Fruit fly (Drosophila melanogaster) whole organism, pupa: ENCODE data around the gene Ir64a.

Experiments used
- CG10348 ChIP-seq: fragments of 200-800 bp; sonication (Bioruptor generic); IDR thresholded peaks from 2 replicates; pipeline ENCODE4 v1.3.6; 2022; ENCODE audit warnings: missing biosample characterization, missing genetic modification characterization
- CG12605 ChIP-seq: fragments of 200-800 bp; sonication (Bioruptor generic); IDR thresholded peaks from 2 replicates; pipeline ENCODE4 v1.3.6; 2022; ENCODE audit warnings: missing biosample characterization, missing genetic modification characterization
- CG13204 ChIP-seq: fragments of 200-800 bp; sonication (Bioruptor generic); optimal IDR thresholded peaks from 2 replicates; lab custom pipeline; 2018; ENCODE audit warnings: missing biosample characterization, mild to moderate bottlenecking, missing genetic modification characterization, moderate library complexity
- CG14655 ChIP-seq: fragments of 200-800 bp; sonication (Bioruptor generic); optimal IDR thresholded peaks from 3 replicates; lab custom pipeline; 2017; ENCODE audit warnings: mild to moderate bottlenecking, missing biosample characterization, missing genetic modification reagents, missing genetic modification characterization
- CG15710 ChIP-seq: fragments of 200-800 bp; sonication (Bioruptor generic); optimal IDR thresholded peaks from 2 replicates; lab custom pipeline; 2018; ENCODE audit warnings: missing biosample characterization, mild to moderate bottlenecking, missing genetic modification characterization, moderate library complexity
- CG17806 ChIP-seq: fragments of 200-800 bp; sonication (Bioruptor generic); optimal IDR thresholded peaks from 2 replicates; lab custom pipeline; 2018; ENCODE audit warnings: missing biosample characterization, mild to moderate bottlenecking, missing genetic modification characterization, moderate library complexity
- CG32121 ChIP-seq: fragments of 200-800 bp; sonication (Bioruptor generic); IDR thresholded peaks from 2 replicates; pipeline ENCODE4 v1.3.6; 2022; ENCODE audit warnings: missing biosample characterization, missing genetic modification characterization
- CG34367 ChIP-seq: fragments of 200-800 bp; sonication (Bioruptor generic); optimal IDR thresholded peaks from 2 replicates; lab custom pipeline; 2018; ENCODE audit warnings: missing biosample characterization, mild to moderate bottlenecking, missing genetic modification characterization
- CG4496 ChIP-seq: fragments of 200-800 bp; sonication (Bioruptor generic); IDR thresholded peaks from 3 replicates; pipeline ENCODE4 v1.3.6; 2022; ENCODE audit warnings: missing biosample characterization, missing genetic modification characterization
- CG8159 ChIP-seq: fragments of 200-800 bp; sonication (Bioruptor generic); optimal IDR thresholded peaks from 3 replicates; lab custom pipeline; 2018; ENCODE audit warnings: missing biosample characterization, mild to moderate bottlenecking, missing genetic modification characterization, moderate library complexity
- CG8301 ChIP-seq: fragments of 200-800 bp; sonication (Bioruptor generic); optimal IDR thresholded peaks from 2 replicates; lab custom pipeline; 2018; ENCODE audit warnings: missing biosample characterization, mild to moderate bottlenecking, missing genetic modification characterization
- CG9948 ChIP-seq: fragments of 200-800 bp; sonication (Bioruptor generic); optimal IDR thresholded peaks from 2 replicates; lab custom pipeline; 2018; ENCODE audit warnings: missing biosample characterization, mild to moderate bottlenecking, missing genetic modification characterization, moderate library complexity
- D1 ChIP-seq: fragments of 200-800 bp; sonication (Bioruptor generic); optimal IDR thresholded peaks from 2 replicates; lab custom pipeline; 2018; ENCODE audit warnings: missing biosample characterization, mild to moderate bottlenecking, missing genetic modification characterization, moderate library complexity
- EcR ChIP-seq: fragments of 200-800 bp; sonication (Bioruptor generic); optimal IDR thresholded peaks from 3 replicates; lab custom pipeline; 2019; ENCODE audit warnings: missing biosample characterization, missing genetic modification characterization, mild to moderate bottlenecking, moderate library complexity, missing genetic modification reagents
- Ets98B ChIP-seq: fragments of 200-800 bp; sonication (Bioruptor generic); IDR thresholded peaks from 2 replicates; pipeline ENCODE4 v1.3.6; 2022; ENCODE audit warnings: missing biosample characterization, missing genetic modification characterization
- Pif1A ChIP-seq: fragments of 200-800 bp; sonication (Bioruptor generic); optimal IDR thresholded peaks from 3 replicates; lab custom pipeline; 2016; ENCODE audit warnings: missing biosample characterization, missing genetic modification characterization
- Pif1B ChIP-seq: fragments of 200-800 bp; sonication (Bioruptor generic); optimal IDR thresholded peaks from 3 replicates; lab custom pipeline; 2016; ENCODE audit warnings: missing biosample characterization, missing genetic modification characterization
- Snoo ChIP-seq: fragments of 200-800 bp; sonication (Bioruptor generic); optimal IDR thresholded peaks from 3 replicates; lab custom pipeline; 2017; ENCODE audit warnings: missing biosample characterization, mild to moderate bottlenecking, missing genetic modification characterization, inconsistent platforms
- fd96Ca ChIP-seq: fragments of 200-800 bp; sonication (Bioruptor generic); IDR thresholded peaks from 3 replicates; pipeline ENCODE4 v1.3.6; 2022; ENCODE audit warnings: missing biosample characterization, missing genetic modification characterization
- gl ChIP-seq: fragments of 200-800 bp; sonication (Bioruptor generic); optimal IDR thresholded peaks from 2 replicates; lab custom pipeline; 2018; ENCODE audit warnings: missing biosample characterization, mild to moderate bottlenecking, missing genetic modification characterization
- rn ChIP-seq: fragments of 200-800 bp; sonication (Bioruptor generic); IDR thresholded peaks from 2 replicates; pipeline ENCODE4 v1.3.6; 2022; ENCODE audit warnings: missing biosample characterization, missing genetic modification characterization

Ir64a gene

DNA sequence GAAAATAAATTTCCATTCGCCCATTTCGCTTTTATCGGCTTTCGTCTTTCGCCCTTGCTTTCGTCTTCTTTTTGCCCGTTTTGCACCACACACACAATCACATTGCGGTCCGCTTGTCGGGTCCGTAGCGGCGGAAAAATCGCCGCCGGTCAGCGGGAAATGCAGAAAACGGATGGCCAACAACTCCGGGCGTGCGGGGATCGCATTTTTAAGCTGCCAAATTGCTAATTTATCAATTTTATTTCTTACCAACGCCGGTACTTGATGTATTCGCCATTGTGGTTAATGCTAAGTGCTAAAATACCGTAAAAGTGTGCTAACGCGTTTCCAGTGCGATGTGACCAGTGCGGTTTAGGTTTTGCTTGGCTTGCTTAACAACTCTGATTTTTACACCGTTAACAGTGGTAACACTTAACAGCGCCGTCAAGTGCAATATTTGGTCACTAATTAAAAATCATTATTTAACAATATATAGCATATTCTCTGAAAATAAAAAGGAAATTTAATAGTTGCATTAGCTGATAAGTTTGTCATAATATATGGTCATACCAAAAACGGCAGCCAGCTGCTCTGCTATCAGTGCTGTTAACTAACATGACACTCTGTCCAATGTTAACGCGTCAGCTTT, 16.6 kb downstream of the Ir64a start, which contains the start of the genes Uev1A and Membrin:
TSS of gene Uev1A (minus strand) at position 346 of the 628 bp plus-strand sequence.
TSS of gene Membrin (plus strand) at position 576 of the 628 bp plus-strand sequence.
- no peak for TF ChIP-seq CG12605
- no peak for TF ChIP-seq CG14655 (GFP tag; lab: Kevin White, UChicago)
- no peak for TF ChIP-seq D1 (tag; lab: Kevin White, UChicago)
- no peak for TF ChIP-seq Ets98B (GFP tag; lab: Robert Waterston, UW)
- TF ChIP-seq CG34367 (tag; lab: Kevin White, UChicago): no peak
- no peak for TF ChIP-seq CG32121
- TF ChIP-seq fd96Ca: no peak
- no peak for TF ChIP-seq CG17806 (tag; lab: Kevin White, UChicago)
- TF ChIP-seq CG8159 (tag; lab: Kevin White, UChicago): no peak
- TF ChIP-seq Pif1B (GFP tag; lab: Kevin White, UChicago): no peak

DNA sequence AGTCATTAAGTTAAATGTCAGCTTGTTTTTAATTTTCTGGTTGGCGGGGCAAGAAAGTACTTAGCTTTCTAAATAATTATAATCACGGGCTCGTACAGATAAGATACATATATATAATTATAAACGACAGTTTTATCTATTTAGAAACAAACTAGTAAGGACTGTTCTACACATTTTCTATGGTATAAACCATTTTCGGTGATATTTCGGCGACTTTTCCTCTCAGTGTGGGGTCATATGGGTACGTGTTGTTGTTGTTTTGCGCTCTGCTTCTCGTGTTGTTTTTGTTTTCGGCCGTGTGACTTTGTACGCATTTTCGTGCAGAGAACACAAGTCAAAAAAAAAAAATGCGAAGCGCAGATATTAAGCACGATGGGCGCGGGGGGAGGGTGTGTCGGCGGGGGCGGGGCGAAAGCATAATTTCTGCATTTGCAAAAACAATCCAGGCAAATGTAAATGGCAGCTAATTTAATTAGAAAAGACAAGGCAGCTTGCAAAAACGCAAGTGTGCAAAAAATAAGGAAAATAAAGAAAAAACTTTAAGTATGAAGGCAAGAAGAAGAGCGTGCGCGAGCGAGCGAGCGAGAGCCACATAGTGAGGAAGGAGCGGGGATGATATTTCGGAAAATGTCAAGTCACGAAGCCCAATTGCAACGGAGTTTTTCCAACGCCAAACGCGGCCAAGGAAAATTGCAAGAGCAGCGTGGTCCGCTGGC, 17.3 kb downstream of the Ir64a start:
- TF ChIP-seq CG4496 (GFP tag; lab: Robert Waterston, UW): peak; percentile 47; the same call in 2 of the 3 replicates
- peak; percentile 38 for TF ChIP-seq Snoo (tag; lab: Kevin White, UChicago)
- peak; percentile 27 for TF ChIP-seq D1 (tag; lab: Kevin White, UChicago)
- TF ChIP-seq gl (tag; lab: Kevin White, UChicago): peak; percentile 44
- TF ChIP-seq CG8301 (tag; lab: Kevin White, UChicago): no peak
- TF ChIP-seq EcR (GFP tag; lab: Kevin White, UChicago): peak; percentile 48
- no peak for TF ChIP-seq CG34367 (tag; lab: Kevin White, UChicago)
- TF ChIP-seq Ets98B (GFP tag; lab: Robert Waterston, UW): 0 out of 2 replicates have a peak, but pooled peaks have one; percentile 11
- TF ChIP-seq CG15710: peak; percentile 2
- no peak for TF ChIP-seq CG13204 (GFP tag; lab: Kevin White, UChicago)
- no peak for TF ChIP-seq CG10348 (GFP tag; lab: Robert Waterston, UW)
- no peak for TF ChIP-seq fd96Ca
- peak; percentile 5 for TF ChIP-seq Pif1B (GFP tag; lab: Kevin White, UChicago)
- no peak for TF ChIP-seq CG17806 (tag; lab: Kevin White, UChicago)
- TF ChIP-seq CG9948 (tag; lab: Kevin White, UChicago): no peak
- TF ChIP-seq CG12605: peak; percentile 25; the same call in 1 of the 2 replicates
- TF ChIP-seq rn: no peak
- no peak for TF ChIP-seq CG14655 (GFP tag; lab: Kevin White, UChicago)
- peak; percentile 44 for TF ChIP-seq Pif1A (GFP tag; lab: Kevin White, UChicago)
- TF ChIP-seq CG32121: peak; percentile 28; the same call in 1 of the 2 replicates
- peak; percentile 29 for TF ChIP-seq CG8159 (tag; lab: Kevin White, UChicago)

- TF ChIP-seq CG4496 (GFP tag; lab: Robert Waterston, UW) (peak; percentile 46; the same call in 2 of the 3 replicates), CG8159 (tag; lab: Kevin White, UChicago) (no peak), Pif1A (GFP tag; lab: Kevin White, UChicago) (no peak), Pif1B (GFP tag; lab: Kevin White, UChicago) (no peak), EcR (GFP tag; lab: Kevin White, UChicago) (peak; percentile 74), CG13204 (GFP tag; lab: Kevin White, UChicago) (no peak), rn (no peak), D1 (tag; lab: Kevin White, UChicago) (no peak), Snoo (tag; lab: Kevin White, UChicago) (no peak), CG8301 (tag; lab: Kevin White, UChicago) (no peak), Ets98B (GFP tag; lab: Robert Waterston, UW) (no peak; the same call in 1 of the 2 replicates)
- TF ChIP-seq, all 21 proteins: peak for 2
These were observed 22.3 kb downstream of the Ir64a start, which contains the start of gene Cyt-c1 for dm6 chr3L:5360039-5360988. Cyt-c1 (plus strand) TSS chr3L:5360211.

- TF ChIP-seq CG4496 (GFP tag; lab: Robert Waterston, UW) (0 out of 3 replicates have a peak, but pooled peaks have one; percentile 18), gl (tag; lab: Kevin White, UChicago) (no peak), CG13204 (GFP tag; lab: Kevin White, UChicago) (no peak), CG15710 (peak; percentile 21)
These were observed 23.2 kb downstream of the Ir64a start, which contains the start of gene Klp64D for dm6 chr3L:5359208-5360003. Klp64D (minus strand) TSS chr3L:5359392.
